Fruit fly (Drosophila melanogaster) whole organism, embryonic: ENCODE measurements around the gene CG43813.

ENCODE experiments used
- Abd-B ChIP-seq: fragments of 200-800 bp; sonication (Bioruptor generic); optimal IDR thresholded peaks from 2 replicates; lab custom pipeline; 2018; ENCODE audit warnings: missing biosample characterization, mild to moderate bottlenecking, missing genetic modification characterization, moderate library complexity
- Atf-2 ChIP-seq: fragments of 200-800 bp; sonication (Bioruptor generic); optimal IDR thresholded peaks from 2 replicates; lab custom pipeline; 2016; ENCODE audit warnings: missing biosample characterization, missing genetic modification characterization
- Atf6 ChIP-seq: fragments of 200-800 bp; sonication (Bioruptor generic); IDR thresholded peaks from 2 replicates; pipeline ENCODE4 v1.3.6; 2022; ENCODE audit warnings: missing biosample characterization, missing genetic modification characterization
- BEAF-32 ChIP-seq: fragments of 200-800 bp; sonication (Bioruptor generic); optimal IDR thresholded peaks from 3 replicates; lab custom pipeline; 2017; ENCODE audit warnings: missing biosample characterization, missing genetic modification characterization, mild to moderate bottlenecking, moderate library complexity, missing genetic modification reagents
- BtbVII ChIP-seq: fragments of 200-800 bp; sonication (Bioruptor generic); optimal IDR thresholded peaks from 3 replicates; lab custom pipeline; 2017; ENCODE audit warnings: missing biosample characterization, mild to moderate bottlenecking, missing genetic modification characterization
- CG10147 ChIP-seq: fragments of 200-800 bp; sonication (Bioruptor generic); optimal IDR thresholded peaks from 2 replicates; lab custom pipeline; 2019; ENCODE audit warnings: missing biosample characterization, mild to moderate bottlenecking, missing genetic modification characterization, moderate library complexity
- CG10543 ChIP-seq: fragments of 200-800 bp; sonication (Bioruptor generic); optimal IDR thresholded peaks from 3 replicates; lab custom pipeline; 2017; ENCODE audit warnings: missing biosample characterization, mild to moderate bottlenecking, missing genetic modification characterization, moderate library complexity
- CG11456 ChIP-seq: fragments of 200-800 bp; sonication (Bioruptor generic); IDR thresholded peaks from 3 replicates; pipeline ENCODE4 v1.3.6; 2022; ENCODE audit warnings: missing biosample characterization, missing genetic modification characterization
- CG1233 ChIP-seq: fragments of 200-800 bp; sonication (Bioruptor generic); optimal IDR thresholded peaks from 4 replicates; lab custom pipeline; 2018; ENCODE audit warnings: missing biosample characterization, mild to moderate bottlenecking, missing genetic modification characterization
- CG13123 ChIP-seq: fragments of 200-800 bp; sonication (Bioruptor generic); optimal IDR thresholded peaks from 2 replicates; lab custom pipeline; 2016; ENCODE audit warnings: missing biosample characterization, missing genetic modification characterization
- CG14014 ChIP-seq: fragments of 200-800 bp; sonication (Bioruptor generic); IDR thresholded peaks from 2 replicates; pipeline ENCODE4 v1.3.6; 2022; ENCODE audit warnings: missing biosample characterization, missing genetic modification characterization
- CG14050 ChIP-seq: fragments of 200-800 bp; sonication (Bioruptor generic); IDR thresholded peaks from 3 replicates; pipeline ENCODE4 v1.3.6; 2022; ENCODE audit warnings: missing biosample characterization, missing genetic modification characterization
- CG14710 ChIP-seq: fragments of 200-800 bp; sonication (Bioruptor generic); optimal IDR thresholded peaks from 3 replicates; lab custom pipeline; 2019; ENCODE audit warnings: missing biosample characterization, mild to moderate bottlenecking, missing genetic modification characterization, moderate library complexity
- CG15514 ChIP-seq: fragments of 200-800 bp; sonication (Bioruptor generic); optimal IDR thresholded peaks from 3 replicates; lab custom pipeline; 2017; ENCODE audit warnings: missing biosample characterization, missing genetic modification characterization, mild to moderate bottlenecking, moderate library complexity, missing genetic modification reagents
- CG1602 ChIP-seq: fragments of 200-800 bp; sonication (Bioruptor generic); optimal IDR thresholded peaks from 3 replicates; lab custom pipeline; 2016; ENCODE audit warnings: missing biosample characterization, missing genetic modification characterization
- CG17612 ChIP-seq: fragments of 200-800 bp; sonication (Bioruptor generic); IDR thresholded peaks from 2 replicates; pipeline ENCODE4 v1.3.6; 2022; ENCODE audit warnings: missing biosample characterization, missing genetic modification characterization
- CG1832 ChIP-seq: fragments of 200-800 bp; sonication (Bioruptor generic); optimal IDR thresholded peaks from 2 replicates; lab custom pipeline; 2017; ENCODE audit warnings: missing biosample characterization, mild to moderate bottlenecking, missing genetic modification characterization, inconsistent platforms
- CG2889 ChIP-seq: fragments of 200-800 bp; sonication (Bioruptor generic); IDR thresholded peaks from 3 replicates; pipeline ENCODE4 v1.3.6; 2022; ENCODE audit warnings: missing biosample characterization, missing genetic modification characterization
- CG3281 ChIP-seq: fragments of 200-800 bp; sonication (Bioruptor generic); optimal IDR thresholded peaks from 3 replicates; lab custom pipeline; 2017; ENCODE audit warnings: missing biosample characterization, mild to moderate bottlenecking, missing genetic modification characterization
- CG3407 ChIP-seq: fragments of 200-800 bp; sonication (Bioruptor generic); optimal IDR thresholded peaks from 2 replicates; lab custom pipeline; 2018; ENCODE audit warnings: missing biosample characterization, mild to moderate bottlenecking, missing genetic modification characterization
- CG4854 ChIP-seq: fragments of 200-800 bp; sonication (Bioruptor generic); optimal IDR thresholded peaks from 2 replicates; lab custom pipeline; 2016; ENCODE audit warnings: missing biosample characterization, missing genetic modification characterization, inconsistent platforms
- CG6689 ChIP-seq: fragments of 200-800 bp; sonication (Bioruptor generic); IDR thresholded peaks from 2 replicates; pipeline ENCODE4 v1.3.6; 2022; ENCODE audit warnings: missing biosample characterization, missing genetic modification characterization
- CG7556 ChIP-seq: fragments of 200-800 bp; sonication (Bioruptor generic); optimal IDR thresholded peaks from 2 replicates; lab custom pipeline; 2017; ENCODE audit warnings: missing biosample characterization, mild to moderate bottlenecking, missing genetic modification characterization
- Dip2 ChIP-seq: fragments of 200-800 bp; sonication (Bioruptor generic); IDR thresholded peaks from 2 replicates; pipeline ENCODE4 v1.3.6; 2022; ENCODE audit warnings: missing biosample characterization, missing genetic modification characterization
- Elba2 ChIP-seq: fragments of 200-800 bp; sonication (Bioruptor generic); optimal IDR thresholded peaks from 3 replicates; lab custom pipeline; 2016; ENCODE audit warnings: missing biosample characterization, missing genetic modification characterization
- H15 ChIP-seq: fragments of 200-800 bp; sonication (Bioruptor generic); IDR thresholded peaks from 3 replicates; pipeline ENCODE4 v1.3.6; 2022; ENCODE audit warnings: missing biosample characterization, missing genetic modification characterization
- Hmx ChIP-seq: fragments of 200-800 bp; sonication (Bioruptor generic); optimal IDR thresholded peaks from 2 replicates; lab custom pipeline; 2016; ENCODE audit warnings: missing biosample characterization, missing genetic modification characterization
- Med ChIP-seq: fragments of 200-800 bp; sonication (Bioruptor generic); peaks from one replicate; lab custom pipeline; 2016; ENCODE audit warnings: missing biosample characterization, missing genetic modification characterization, mild to moderate bottlenecking, inconsistent platforms, moderate library complexity
- Sox100B ChIP-seq: fragments of 200-800 bp; sonication (Bioruptor generic); optimal IDR thresholded peaks from 3 replicates; lab custom pipeline; 2018; ENCODE audit warnings: missing biosample characterization, mild to moderate bottlenecking, missing genetic modification characterization
- Sry-β ChIP-seq: fragments of 200-800 bp; sonication (Bioruptor generic); optimal IDR thresholded peaks from 2 replicates; lab custom pipeline; 2018; ENCODE audit warnings: missing biosample characterization, mild to moderate bottlenecking, missing genetic modification characterization, moderate library complexity
- Ssrp ChIP-seq: fragments of 200-800 bp; sonication (Bioruptor generic); optimal IDR thresholded peaks from 2 replicates; lab custom pipeline; 2018; ENCODE audit warnings: missing biosample characterization, mild to moderate bottlenecking, missing genetic modification characterization, moderate library complexity
- Trl ChIP-seq, 3 experiments: fragments of >200 bp in 2 of 3; fragments of 200-800 bp in 1 of 3; sonication (Bioruptor generic) in 1 of 3; optimal IDR thresholded peaks; 2 replicates in 1 of 3; 3 replicates in 2 of 3; lab custom pipeline; 2016 to 2017; ENCODE audit warnings: missing biosample characterization in 1 of 3, missing genetic modification characterization in 1 of 3
- Vsx1 ChIP-seq: fragments of 200-800 bp; sonication (Bioruptor generic); optimal IDR thresholded peaks from 2 replicates; lab custom pipeline; 2017; ENCODE audit warnings: missing biosample characterization, mild to moderate bottlenecking, missing genetic modification characterization, missing genetic modification reagents
- YL-1 ChIP-seq: fragments of 200-800 bp; sonication (Bioruptor generic); optimal IDR thresholded peaks from 3 replicates; lab custom pipeline; 2017; ENCODE audit warnings: missing biosample characterization, mild to moderate bottlenecking, missing genetic modification characterization
- al ChIP-seq: fragments of 200-800 bp; sonication (Bioruptor generic); IDR thresholded peaks from 2 replicates; pipeline ENCODE4 v1.3.6; 2022; ENCODE audit warnings: missing biosample characterization, missing genetic modification characterization
- chinmo ChIP-seq: fragments of 200-800 bp; sonication (Bioruptor generic); IDR thresholded peaks from 4 replicates; pipeline ENCODE4 v1.3.6; 2022; ENCODE audit warnings: missing biosample characterization, missing genetic modification characterization; ENCODE audit not compliant: partially characterized antibody
- fd64A ChIP-seq: fragments of 200-800 bp; sonication (Bioruptor generic); optimal IDR thresholded peaks from 3 replicates; lab custom pipeline; 2018; ENCODE audit warnings: missing biosample characterization, mild to moderate bottlenecking, missing genetic modification characterization
- gcm2 ChIP-seq: fragments of 200-800 bp; sonication (Bioruptor generic); optimal IDR thresholded peaks from 2 replicates; lab custom pipeline; 2016; ENCODE audit warnings: missing biosample characterization, missing genetic modification characterization
- grn ChIP-seq: fragments of 200-800 bp; sonication (Bioruptor generic); optimal IDR thresholded peaks from 3 replicates; lab custom pipeline; 2017; ENCODE audit warnings: missing biosample characterization, missing genetic modification characterization
- inv ChIP-seq: fragments of 200-800 bp; sonication (Bioruptor generic); IDR thresholded peaks from 2 replicates; pipeline ENCODE4 v1.3.6; 2022; ENCODE audit warnings: missing biosample characterization, missing genetic modification characterization; ENCODE audit not compliant: partially characterized antibody
- nerfin-2 ChIP-seq: fragments of 200-800 bp; sonication (Bioruptor generic); IDR thresholded peaks from 2 replicates; pipeline ENCODE4 v1.3.6; 2022; ENCODE audit warnings: missing biosample characterization, missing genetic modification characterization; ENCODE audit not compliant: partially characterized antibody
- oc ChIP-seq: fragments of 200-800 bp; sonication (Bioruptor generic); optimal IDR thresholded peaks from 2 replicates; lab custom pipeline; 2018; ENCODE audit warnings: missing biosample characterization, mild to moderate bottlenecking, missing genetic modification characterization, moderate library complexity
- org-1 ChIP-seq: fragments of 200-800 bp; sonication (Bioruptor generic); optimal IDR thresholded peaks from 2 replicates; lab custom pipeline; 2017; ENCODE audit warnings: missing biosample characterization, missing genetic modification characterization
- prd ChIP-seq, 3 experiments: fragments of >200 bp in 2 of 3; fragments of 200-800 bp in 1 of 3; sonication (Bioruptor generic) in 1 of 3; optimal IDR thresholded peaks in 2 of 3; IDR thresholded peaks in 1 of 3; 2 replicates in 2 of 3; 3 replicates in 1 of 3; pipeline versions ENCODE4 v1.3.6 to Lab custom; 2017 to 2022; ENCODE audit warnings: missing biosample characterization in 1 of 3, missing genetic modification characterization in 1 of 3
- ranshi ChIP-seq: fragments of 200-800 bp; sonication (Bioruptor generic); IDR thresholded peaks from 2 replicates; pipeline ENCODE4 v1.3.6; 2022; ENCODE audit warnings: missing biosample characterization, missing genetic modification characterization
- rib ChIP-seq: fragments of 200-800 bp; sonication (Bioruptor generic); IDR thresholded peaks from 2 replicates; pipeline ENCODE4 v1.3.6; 2022; ENCODE audit warnings: missing biosample characterization, missing genetic modification characterization
- ro ChIP-seq: fragments of 200-800 bp; sonication (Bioruptor generic); IDR thresholded peaks from 2 replicates; pipeline ENCODE4 v1.3.6; 2022; ENCODE audit warnings: missing biosample characterization, missing genetic modification characterization
- sim ChIP-seq: fragments of 200-800 bp; sonication (Bioruptor generic); IDR thresholded peaks from 2 replicates; pipeline ENCODE4 v1.3.6; 2022; ENCODE audit warnings: missing biosample characterization, missing genetic modification characterization
- stwl ChIP-seq: fragments of 200-800 bp; sonication (Bioruptor generic); optimal IDR thresholded peaks from 3 replicates; lab custom pipeline; 2018; ENCODE audit warnings: missing biosample characterization, mild to moderate bottlenecking, missing genetic modification characterization, moderate library complexity
- tna ChIP-seq: fragments of 200-800 bp; sonication (Bioruptor generic); IDR thresholded peaks from 2 replicates; pipeline ENCODE4 v1.3.6; 2022; ENCODE audit warnings: missing biosample characterization, missing genetic modification characterization; ENCODE audit not compliant: partially characterized antibody

CG43813 gene

dm6 chr2L:12372436-12372835 lies 28.4 kb upstream of the CG43813 start (continued):
- peak; percentile 0 for TF ChIP-seq CG7556 (GFP tag; lab: Kevin White, UChicago)
- no peak for TF ChIP-seq chinmo
- TF ChIP-seq CG6689 (GFP tag; lab: Robert Waterston, UW) = no peak
- no peak for TF ChIP-seq Dip2 (GFP tag; lab: Robert Waterston, UW)
- TF ChIP-seq stwl (tag; lab: Kevin White, UChicago) = no peak
- peak; percentile 58 for TF ChIP-seq Vsx1 (GFP tag; lab: Kevin White, UChicago)
- TF ChIP-seq Atf6 (GFP tag; lab: Robert Waterston, UW) = peak; percentile 68; the same call in 1 of the 2 replicates
- TF ChIP-seq gcm2 (GFP tag; lab: Kevin White, UChicago) = no peak
- peak; percentile 8 for TF ChIP-seq Atf-2
- no peak for TF ChIP-seq tna (GFP tag; lab: Robert Waterston, UW)
- TF ChIP-seq grn (GFP tag; lab: Kevin White, UChicago) = peak; percentile 13
- TF ChIP-seq Sox100B (GFP tag; lab: Kevin White, UChicago) = peak; percentile 30
- TF ChIP-seq Elba2 = no peak
- peak; percentile 46 for TF ChIP-seq CG15514
- TF ChIP-seq CG14050 (GFP tag; lab: Robert Waterston, UW) = no peak
- no peak for TF ChIP-seq CG10147 (GFP tag; lab: Kevin White, UChicago)
- peak; percentile 42 for TF ChIP-seq CG4854 (GFP tag; lab: Kevin White, UChicago)
- no peak for TF ChIP-seq Trl (optimal IDR thresholded peaks at IDR 0.05; lab: Kevin White, UChicago)
- peak; percentile 44 for TF ChIP-seq Trl (GFP tag; optimal IDR thresholded peaks at IDR 0.05; lab: Kevin White, UChicago)
- TF ChIP-seq CG1233 = peak; percentile 43
- no peak for TF ChIP-seq CG1602 (GFP tag; lab: Kevin White, UChicago)
- TF ChIP-seq BEAF-32 (GFP tag; lab: Kevin White, UChicago) = no peak
- no peak for TF ChIP-seq Ssrp (tag; lab: Kevin White, UChicago)
- no peak for TF ChIP-seq al
- no peak for TF ChIP-seq ranshi (GFP tag; lab: Robert Waterston, UW)
- TF ChIP-seq oc (tag; lab: Kevin White, UChicago) = no peak
- no peak for TF ChIP-seq CG1832 (GFP tag; lab: Kevin White, UChicago)
- TF ChIP-seq prd (optimal IDR thresholded peaks at IDR 0.05; lab: Kevin White, UChicago) = no peak
- no peak for TF ChIP-seq prd (GFP tag; IDR thresholded peaks at IDR 0.05; lab: Robert Waterston, UW)
- peak; percentile 9 for TF ChIP-seq CG3407 (GFP tag; lab: Kevin White, UChicago)
- TF ChIP-seq Med = peak; percentile 86
- TF ChIP-seq org-1 (GFP tag; lab: Kevin White, UChicago) = peak; percentile 7
- no peak for TF ChIP-seq inv (GFP tag; lab: Robert Waterston, UW)
- no peak for TF ChIP-seq nerfin-2 (GFP tag; lab: Robert Waterston, UW)
- no peak for TF ChIP-seq ro (GFP tag; lab: Robert Waterston, UW)
- TF ChIP-seq CG14710 (tag; lab: Kevin White, UChicago) = no peak
- TF ChIP-seq H15 (GFP tag; lab: Robert Waterston, UW) = no peak
- no peak for TF ChIP-seq Hmx (GFP tag; lab: Kevin White, UChicago)
- TF ChIP-seq fd64A = peak; percentile 25
- TF ChIP-seq BtbVII (GFP tag; lab: Kevin White, UChicago) = peak; percentile 17
- no peak for TF ChIP-seq CG11456
- TF ChIP-seq CG2889 (GFP tag; lab: Robert Waterston, UW) = no peak
- no peak for TF ChIP-seq YL-1
- peak; percentile 35 for TF ChIP-seq CG10543 (GFP tag; lab: Kevin White, UChicago)
- TF ChIP-seq Sry-β (GFP tag; lab: Kevin White, UChicago) = no peak
- no peak; the same call in 1 of the 2 replicates for TF ChIP-seq CG14014 (GFP tag; lab: Robert Waterston, UW)
- no peak for TF ChIP-seq CG17612 (GFP tag; lab: Robert Waterston, UW)
- peak; percentile 38; the same call in 1 of the 2 replicates for TF ChIP-seq rib (GFP tag; lab: Robert Waterston, UW)
- TF ChIP-seq CG13123 (GFP tag; lab: Kevin White, UChicago) = peak; percentile 38
- TF ChIP-seq CG3281 (GFP tag; lab: Kevin White, UChicago) = peak; percentile 60
- TF ChIP-seq Abd-B (GFP tag; lab: Kevin White, UChicago) = no peak
- no peak for TF ChIP-seq sim (GFP tag; lab: Robert Waterston, UW)
